Worm (Caenorhabditis elegans): Measurements from ENCODE around the gene clec-204.

DNA sequence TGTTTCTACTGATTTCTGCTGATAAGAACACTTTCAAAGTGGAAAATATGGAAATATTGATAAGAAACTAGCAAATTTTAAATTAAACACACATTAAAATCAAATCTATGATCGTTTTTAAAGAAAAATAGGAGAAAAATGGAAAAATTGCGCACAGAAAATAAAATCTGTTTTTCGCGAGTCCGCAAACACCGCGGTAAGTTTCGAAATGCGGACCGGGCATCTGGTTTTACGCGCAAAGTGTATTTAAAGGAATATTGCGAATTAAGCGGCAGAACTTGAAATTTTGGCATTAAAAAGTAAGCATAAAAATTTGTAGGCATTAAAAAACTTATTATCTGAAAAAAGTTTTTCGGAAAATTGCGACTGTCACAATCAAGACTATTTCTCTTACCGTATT is 16.2 kb downstream of the clec-204 start:
- no peak for TF ChIP-seq him-1 (tag; optimal IDR thresholded peaks at IDR 0.05)
- TF ChIP-seq dao-5 (tag; optimal IDR thresholded peaks at IDR 0.05) = no peak
- TF ChIP-seq W03F9.2 (tag; optimal IDR thresholded peaks at IDR 0.05) = no peak
